Fruit fly (Drosophila melanogaster): ENCODE results near the gene CG13775.

The CG13775 gene

dm6 chr2L:6919203-6919849 is 37.4 kb downstream of the CG13775 start (continued):
- TF ChIP-seq ci (GFP tag; IDR thresholded peaks at IDR 0.05) (no peak), CG11093 (GFP tag; IDR thresholded peaks at IDR 0.05) (no peak), CG7839 (tag; optimal IDR thresholded peaks at IDR 0.05) (no peak), mam (GFP tag; optimal IDR thresholded peaks at IDR 0.05) (no peak), zen (tag; optimal IDR thresholded peaks at IDR 0.05) (no peak), CG6791 (GFP tag; IDR thresholded peaks at IDR 0.05; ENCODE audit: partially characterized antibody) (0 out of 3 replicates have a peak, but pooled peaks have one; percentile 32), HmgD (GFP tag; optimal IDR thresholded peaks at IDR 0.05) (no peak), Dll (GFP tag; IDR thresholded peaks at IDR 0.05; ENCODE audit: partially characterized antibody) (no peak), stwl (tag; optimal IDR thresholded peaks at IDR 0.05) (no peak), CG10366 (GFP tag; IDR thresholded peaks at IDR 0.05) (no peak), CG7963 (GFP tag; IDR thresholded peaks at IDR 0.05; ENCODE audit: partially characterized antibody) (0 out of 3 replicates have a peak, but pooled peaks have one; percentile 12), dmrt11E (tag; optimal IDR thresholded peaks at IDR 0.05) (no peak), cg (GFP tag; optimal IDR thresholded peaks at IDR 0.05) (peak; percentile 95), Sry-β (GFP tag; optimal IDR thresholded peaks at IDR 0.05) (peak; percentile 15), knrl (GFP tag; IDR thresholded peaks at IDR 0.05; ENCODE audit: partially characterized antibody) (no peak), sna (GFP tag; IDR thresholded peaks at IDR 0.05; ENCODE audit: partially characterized antibody) (0 out of 2 replicates have a peak, but pooled peaks have one; percentile 10), CG11560 (tag; IDR thresholded peaks at IDR 0.05) (no peak)

dm6 chr2L:6918517-6919202 is 38.1 kb downstream of the CG13775 start, which contains the start of gene nop5:
nop5 (minus strand) TSS chr2L:6918743.
- TF ChIP-seq gfzf (GFP tag; optimal IDR thresholded peaks at IDR 0.05) (no peak), Gsc (GFP tag; IDR thresholded peaks at IDR 0.05) (no peak), CG8290 (GFP tag; optimal IDR thresholded peaks at IDR 0.05) (peak; percentile 19), CG8290 (tag; optimal IDR thresholded peaks at IDR 0.05) (no peak), CG17829 (tag; optimal IDR thresholded peaks at IDR 0.05) (peak; percentile 78), org-1 (GFP tag; optimal IDR thresholded peaks at IDR 0.05) (peak; percentile 34), E2f1 (GFP tag; IDR thresholded peaks at IDR 0.05) (0 out of 2 replicates have a peak, but pooled peaks have one; percentile 22), bbx (GFP tag; IDR thresholded peaks at IDR 0.05; ENCODE audit: partially characterized antibody) (peak; percentile 64), ssp (GFP tag; IDR thresholded peaks at IDR 0.05) (no peak), CG3995 (GFP tag; optimal IDR thresholded peaks at IDR 0.05) (no peak), HLHmδ (GFP tag; optimal IDR thresholded peaks at IDR 0.05) (peak; percentile 43), CG7556 (GFP tag; optimal IDR thresholded peaks at IDR 0.05) (peak; percentile 84), CG14050 (GFP tag; IDR thresholded peaks at IDR 0.05) (peak; percentile 26; the same call in 1 of the 3 replicates), CG6689 (GFP tag; IDR thresholded peaks at IDR 0.05) (peak; percentile 47), Sry-β (GFP tag; optimal IDR thresholded peaks at IDR 0.05) (peak; percentile 28), CG4730 (GFP tag; IDR thresholded peaks at IDR 0.05) (no peak), Rfx (GFP tag; IDR thresholded peaks at IDR 0.05) (peak; percentile 43; the same call in 1 of the 2 replicates), onecut (GFP tag; IDR thresholded peaks at IDR 0.05) (0 out of 2 replicates have a peak, but pooled peaks have one; percentile 4), CG12299 (tag; optimal IDR thresholded peaks at IDR 0.05) (peak; percentile 19), D (optimal IDR thresholded peaks at IDR 0.05) (no peak), D (GFP tag; optimal IDR thresholded peaks at IDR 0.05) (peak; percentile 69), dysf (GFP tag; IDR thresholded peaks at IDR 0.05) (peak; percentile 64; the same call in 2 of the 3 replicates), trh (GFP tag; optimal IDR thresholded peaks at IDR 0.05) (no peak), Ets97D (GFP tag; optimal IDR thresholded peaks at IDR 0.05) (peak; percentile 34), crp (GFP tag; optimal IDR thresholded peaks at IDR 0.05) (peak in 1 of 2 experiments; percentile 0), CG33557 (GFP tag; optimal IDR thresholded peaks at IDR 0.05) (peak; percentile 74), CG11456 (GFP tag; IDR thresholded peaks at IDR 0.05) (0 out of 3 replicates have a peak, but pooled peaks have one; percentile 8), bcd (GFP tag; optimal IDR thresholded peaks at IDR 0.05) (peak; percentile 26), wek (GFP tag; optimal IDR thresholded peaks at IDR 0.05) (no peak), dmrt11E (tag; optimal IDR thresholded peaks at IDR 0.05) (peak; percentile 76), Opbp (GFP tag; IDR thresholded peaks at IDR 0.05; ENCODE audit: partially characterized antibody) (no peak), nmo (GFP tag; optimal IDR thresholded peaks at IDR 0.05) (peak; percentile 81)

Measured in whole organism, embryonic.